Worm (Caenorhabditis elegans) whole organism, L3 larva: ENCODE measurements around the gene F20D1.22.
"Not testable (repeated sequence)": the region's sequence is repeated elsewhere in the genome, so short reads cannot be mapped to it uniquely, and the experiment has no call there.

ENCODE experiments used
- R02D3.7 ChIP-seq: fragments of 150-350 bp; optimal IDR thresholded peaks from 2 replicates; lab custom pipeline; 2014; ENCODE audit warnings: missing biosample characterization, missing genetic modification characterization
- ceh-82 ChIP-seq: fragments of 150-350 bp; optimal IDR thresholded peaks from 2 replicates; lab custom pipeline; 2014; ENCODE audit warnings: missing biosample characterization, missing genetic modification characterization
- jun-1 ChIP-seq: fragments of 150-350 bp; optimal IDR thresholded peaks from 2 replicates; lab custom pipeline; 2014; ENCODE audit warnings: missing biosample characterization, missing genetic modification reagents, missing genetic modification characterization
- lin-15B ChIP-seq: fragments of 150-350 bp; optimal IDR thresholded peaks from 2 replicates; lab custom pipeline; 2014; ENCODE audit warnings: missing biosample characterization, missing genetic modification characterization
- lin-39 ChIP-seq: fragments of 150-350 bp; optimal IDR thresholded peaks from 2 replicates; lab custom pipeline; 2018; ENCODE audit warnings: missing biosample characterization, missing genetic modification reagents, missing genetic modification characterization
- nhr-11 ChIP-seq: fragments of 150-350 bp; optimal IDR thresholded peaks from 2 replicates; lab custom pipeline; 2014; ENCODE audit warnings: missing biosample characterization, missing genetic modification characterization
- nhr-25 ChIP-seq: sonication (generic microtip); optimal IDR thresholded peaks from 2 replicates; lab custom pipeline; 2017; ENCODE audit warnings: missing biosample characterization, missing genetic modification characterization
- nhr-43 ChIP-seq: sonication (generic microtip); optimal IDR thresholded peaks from 2 replicates; lab custom pipeline; 2016; ENCODE audit warnings: mild to moderate bottlenecking, missing genetic modification characterization, missing compliant biosample characterization; ENCODE audit not compliant: poor library complexity, severe bottlenecking
- sea-2 ChIP-seq: fragments of 150-350 bp; sonication (generic microtip); optimal IDR thresholded peaks from 4 replicates; lab custom pipeline; 2014; ENCODE audit warnings: missing biosample characterization, missing genetic modification reagents, missing genetic modification characterization
- tbx-2 ChIP-seq: sonication (generic microtip); optimal IDR thresholded peaks from 2 replicates; lab custom pipeline; 2016; ENCODE audit warnings: mild to moderate bottlenecking, missing genetic modification characterization, missing compliant biosample characterization
- unc-62 ChIP-seq: fragments of 150-350 bp; sonication (generic microtip); optimal IDR thresholded peaks from 4 replicates; lab custom pipeline; 2014; ENCODE audit warnings: missing biosample characterization, missing genetic modification reagents, missing genetic modification characterization
- ztf-4 ChIP-seq: fragments of 150-350 bp; optimal IDR thresholded peaks from 2 replicates; lab custom pipeline; 2014; ENCODE audit warnings: missing biosample characterization, missing genetic modification characterization

DNA sequence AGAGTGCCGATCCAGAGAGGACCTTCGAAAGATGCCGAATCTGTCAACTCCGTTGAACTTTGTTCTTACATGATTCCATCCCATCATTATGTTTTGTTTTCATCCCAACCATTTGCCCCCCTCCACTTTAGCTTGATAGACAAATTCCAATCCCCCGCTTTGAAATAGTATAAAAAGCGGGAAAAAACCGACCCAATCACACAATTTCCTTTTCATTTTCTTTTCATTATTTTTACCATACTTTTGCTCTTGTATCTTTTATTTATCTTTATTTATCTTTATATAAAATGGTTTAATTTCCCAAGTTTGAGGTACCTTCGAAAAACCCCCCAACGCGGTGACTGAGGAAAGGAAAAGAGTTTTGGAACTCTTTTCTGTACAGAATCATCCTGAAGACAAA, at the start of gene F20D1.22:
- TF ChIP-seq nhr-25; lin-15B (tag; lab: Kevin White, UChicago); tbx-2 (tag; lab: Kevin White, UChicago); sea-2; jun-1 (tag; lab: Kevin White, UChicago); lin-39 (tag; lab: Kevin White, UChicago); ztf-4; unc-62; nhr-11 (tag; lab: Kevin White, UChicago); nhr-43 (tag; lab: Kevin White, UChicago); R02D3.7 (tag; lab: Kevin White, UChicago); ceh-82 (tag; lab: Kevin White, UChicago): not testable (repeated sequence)
